Worm (Caenorhabditis elegans) whole organism, early embryonic: ENCODE measurements around the gene srx-84.

Experiments used
- ama-1 ChIP-seq: fragments of 150-350 bp; optimal IDR thresholded peaks from 2 replicates; lab custom pipeline; 2014
- flt-1 ChIP-seq: fragments of 200-800 bp; sonication (Bioruptor generic); IDR thresholded peaks from 2 replicates; pipeline ENCODE4 v1.3.6; 2022; ENCODE audit warnings: missing genetic modification characterization, missing compliant biosample characterization

ce11 chrV:11635587-11635986 lies 36.7 kb downstream of the srx-84 start:
- no peak for TF ChIP-seq flt-1 (GFP tag; lab: Robert Waterston, UW)
- TF ChIP-seq ama-1 (lab: Kevin White, UChicago): no peak
